Worm (Caenorhabditis elegans): Measurements from ENCODE around the gene kin-18.

kin-18 gene

DNA sequence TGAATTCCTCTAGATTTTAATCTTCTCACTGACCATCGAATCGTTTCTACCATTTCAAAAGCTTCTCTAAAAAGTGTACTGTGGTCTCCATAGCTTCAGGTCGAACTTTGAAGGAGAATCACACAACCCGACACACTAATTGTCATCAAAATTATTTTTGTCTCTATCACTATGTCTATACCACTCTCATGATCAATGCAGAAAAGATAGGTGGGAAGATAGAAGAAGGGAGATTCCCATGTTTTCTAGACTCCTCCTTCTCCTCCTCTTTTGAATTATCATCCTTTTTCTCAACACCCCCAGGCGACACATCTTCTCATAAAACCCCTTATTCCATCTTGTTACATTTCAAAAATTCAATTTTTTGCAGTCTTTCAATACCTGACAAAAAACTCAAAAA, 27.5 kb downstream of the kin-18 start, which contains the start of gene Y42G9A.3:
Gene Y42G9A.3, plus strand, starts transcription at position 363 of the 400 bp plus-strand sequence.
- no peak for TF ChIP-seq nhr-28 (tag; optimal IDR thresholded peaks at IDR 0.05)
- no peak for TF ChIP-seq lin-32 (GFP tag; optimal IDR thresholded peaks at IDR 0.05)
- TF ChIP-seq mep-1 (tag; optimal IDR thresholded peaks at IDR 0.05) = no peak
- TF ChIP-seq sptf-1 (tag; optimal IDR thresholded peaks at IDR 0.05) = no peak
- no peak for TF ChIP-seq sem-2 (GFP tag; optimal IDR thresholded peaks at IDR 0.05)
- no peak for TF ChIP-seq nhr-2 (tag; optimal IDR thresholded peaks at IDR 0.05)
- TF ChIP-seq lin-13 (tag; optimal IDR thresholded peaks at IDR 0.05) = no peak
- no peak for TF ChIP-seq nhr-76 (tag; optimal IDR thresholded peaks at IDR 0.05)
- TF ChIP-seq elt-3 (tag; optimal IDR thresholded peaks at IDR 0.05) = no peak
- TF ChIP-seq unc-39 (tag; optimal IDR thresholded peaks at IDR 0.05) = no peak
- TF ChIP-seq ham-2 (GFP tag; optimal IDR thresholded peaks at IDR 0.05) = no peak
- TF ChIP-seq zip-8 (tag; optimal IDR thresholded peaks at IDR 0.05) = no peak
- no peak for TF ChIP-seq ztf-11 (tag; optimal IDR thresholded peaks at IDR 0.05)

DNA sequence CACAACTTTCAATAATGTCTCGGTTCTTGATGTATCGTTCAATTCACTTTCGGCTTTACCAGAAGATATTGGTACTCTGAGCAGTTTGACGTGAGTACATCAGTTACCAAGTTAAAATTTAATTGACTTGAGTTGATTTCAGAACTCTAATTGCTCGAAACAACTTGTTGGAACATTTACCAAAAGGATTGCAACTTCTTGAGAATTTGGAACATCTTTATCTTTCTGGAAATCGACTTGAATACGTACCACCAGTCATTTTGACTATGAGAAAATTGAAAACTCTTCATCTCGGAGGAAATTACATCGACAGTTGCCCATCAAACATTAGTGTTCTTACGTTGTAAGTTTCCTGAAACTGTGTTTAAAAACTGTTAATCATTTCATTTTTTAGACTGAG, 28.4 kb downstream of the kin-18 start:
- TF ChIP-seq flh-1 (GFP tag; optimal IDR thresholded peaks at IDR 0.05) (no peak), ces-1 (GFP tag; optimal IDR thresholded peaks at IDR 0.05) (no peak), nhr-76 (tag; optimal IDR thresholded peaks at IDR 0.05) (no peak), ztf-11 (tag; optimal IDR thresholded peaks at IDR 0.05) (no peak), snpc-4 (tag; optimal IDR thresholded peaks at IDR 0.05) (no peak), mls-2 (tag; optimal IDR thresholded peaks at IDR 0.05) (no peak), ceh-43 (GFP tag; optimal IDR thresholded peaks at IDR 0.05) (no peak)

DNA sequence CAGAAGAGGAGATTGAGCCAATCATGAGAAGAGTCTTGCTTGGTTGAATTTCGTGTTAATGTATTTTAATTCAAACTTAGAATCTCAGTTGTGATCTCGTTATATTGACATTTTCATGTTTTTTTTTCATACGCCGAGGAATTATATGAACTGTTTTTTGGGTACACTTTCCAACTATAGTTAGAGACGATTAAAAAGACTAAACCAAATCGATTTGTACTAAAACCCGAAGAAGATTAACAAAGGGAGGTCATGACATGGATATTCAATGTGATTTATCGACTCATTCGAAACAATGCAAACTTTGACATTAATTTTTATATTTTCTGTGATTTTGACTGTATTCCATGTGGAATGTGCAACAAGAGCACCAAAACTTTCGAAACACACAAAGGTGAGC, 29.5 kb downstream of the kin-18 start, which contains the start of gene Y42G9A.2:
Gene Y42G9A.2, plus strand, starts transcription at position 284 of the 400 bp plus-strand sequence.
- TF ChIP-seq elt-1 (tag; optimal IDR thresholded peaks at IDR 0.05; ENCODE audit: borderline replicate concordance, insufficient read depth) (no peak), snpc-4 (tag; optimal IDR thresholded peaks at IDR 0.05) (no peak), ceh-43 (GFP tag; optimal IDR thresholded peaks at IDR 0.05) (no peak), zip-8 (tag; optimal IDR thresholded peaks at IDR 0.05) (no peak), nhr-76 (tag; optimal IDR thresholded peaks at IDR 0.05) (no peak), lsy-2 (tag; optimal IDR thresholded peaks at IDR 0.05) (no peak), ham-2 (GFP tag; optimal IDR thresholded peaks at IDR 0.05) (no peak), ztf-11 (tag; optimal IDR thresholded peaks at IDR 0.05) (no peak), ceh-83 (GFP tag; optimal IDR thresholded peaks at IDR 0.05) (no peak), unc-62 (GFP tag; optimal IDR thresholded peaks at IDR 0.05) (no peak), nhr-237 (tag; optimal IDR thresholded peaks at IDR 0.05) (no peak), blmp-1 (tag; optimal IDR thresholded peaks at IDR 0.05) (no peak), bed-3 (GFP tag; optimal IDR thresholded peaks at IDR 0.05) (no peak), lin-13 (tag; optimal IDR thresholded peaks at IDR 0.05) (no peak), ceh-39 (tag; optimal IDR thresholded peaks at IDR 0.05) (no peak), elt-3 (tag; optimal IDR thresholded peaks at IDR 0.05) (no peak), unc-39 (tag; optimal IDR thresholded peaks at IDR 0.05) (no peak)

DNA sequence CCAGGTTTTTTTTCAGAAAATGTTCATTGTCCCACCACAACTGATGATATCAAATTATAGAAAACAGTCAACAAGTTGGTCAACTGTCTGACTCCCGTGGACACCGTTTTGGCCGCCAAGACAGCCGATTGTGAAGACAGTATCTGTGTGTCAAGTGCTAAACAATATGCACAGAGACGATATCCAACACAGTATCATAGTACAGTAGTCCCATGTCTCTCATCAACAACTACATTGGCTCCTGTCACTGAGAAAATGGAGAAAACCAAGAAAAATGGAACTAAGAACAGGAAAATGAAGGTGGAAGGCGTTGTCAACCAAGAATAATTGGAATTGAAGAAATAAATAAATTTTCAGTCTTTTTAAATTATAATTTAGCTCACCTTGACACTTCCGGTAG, 30.3 kb downstream of the kin-18 start:
- TF ChIP-seq nhr-2 (tag; optimal IDR thresholded peaks at IDR 0.05) = no peak
- TF ChIP-seq tbx-8 (GFP tag; optimal IDR thresholded peaks at IDR 0.05) = no peak
- no peak for TF ChIP-seq unc-62 (GFP tag; optimal IDR thresholded peaks at IDR 0.05)
- TF ChIP-seq ztf-11 (tag; optimal IDR thresholded peaks at IDR 0.05) = no peak
- TF ChIP-seq M03D4.4 (tag; optimal IDR thresholded peaks at IDR 0.05) = no peak
- no peak for TF ChIP-seq ceh-43 (GFP tag; optimal IDR thresholded peaks at IDR 0.05)
- no peak for TF ChIP-seq nhr-76 (tag; optimal IDR thresholded peaks at IDR 0.05)
- no peak for TF ChIP-seq ceh-83 (GFP tag; optimal IDR thresholded peaks at IDR 0.05)
- TF ChIP-seq nhr-12 (tag; optimal IDR thresholded peaks at IDR 0.05) = no peak
- TF ChIP-seq lsy-2 (tag; optimal IDR thresholded peaks at IDR 0.05) = no peak
- TF ChIP-seq lin-32 (GFP tag; optimal IDR thresholded peaks at IDR 0.05) = no peak
- no peak for TF ChIP-seq sem-2 (GFP tag; optimal IDR thresholded peaks at IDR 0.05)
- TF ChIP-seq unc-39 (tag; optimal IDR thresholded peaks at IDR 0.05) = no peak
- no peak for TF ChIP-seq ceh-39 (tag; optimal IDR thresholded peaks at IDR 0.05)
- no peak for TF ChIP-seq nhr-237 (tag; optimal IDR thresholded peaks at IDR 0.05)

DNA sequence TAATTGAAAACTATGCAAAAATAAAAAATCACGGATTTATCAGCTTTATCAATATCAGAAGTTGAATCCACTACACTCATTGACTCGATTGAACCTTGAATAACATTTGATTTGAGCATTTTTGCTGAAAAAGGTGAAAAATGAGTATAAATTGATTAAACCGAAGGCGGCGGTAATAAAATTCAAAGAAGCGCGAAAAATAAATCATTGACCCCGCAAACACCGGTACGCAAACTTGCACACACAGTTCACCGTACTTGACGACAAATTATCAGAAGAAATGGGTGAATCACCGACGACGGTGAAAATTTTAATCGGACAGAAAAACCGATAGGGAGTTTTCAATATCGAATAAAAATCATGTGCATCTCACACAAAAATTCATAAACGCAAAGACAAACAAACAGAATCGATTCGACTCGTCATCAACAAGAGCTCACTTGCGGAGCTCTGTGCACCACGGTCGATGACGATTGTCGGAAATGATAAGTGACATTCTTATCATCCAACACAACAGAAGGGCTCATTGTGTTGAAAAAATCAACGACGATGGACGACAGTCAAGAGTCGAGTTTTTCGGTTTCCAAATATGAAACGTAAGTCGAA, 31.1 kb downstream of the kin-18 start, which contains the start of the genes wht-7 and Y42G9A.1:
Gene wht-7, minus strand, starts transcription at position 131 of the 606 bp plus-strand sequence.
Gene Y42G9A.1, plus strand, starts transcription at position 495 of the 606 bp plus-strand sequence.
- TF ChIP-seq lin-13 (tag; optimal IDR thresholded peaks at IDR 0.05) (no peak), nhr-12 (tag; optimal IDR thresholded peaks at IDR 0.05) (no peak), nhr-76 (tag; optimal IDR thresholded peaks at IDR 0.05) (no peak), ceh-39 (tag; optimal IDR thresholded peaks at IDR 0.05) (no peak), ham-2 (GFP tag; optimal IDR thresholded peaks at IDR 0.05) (no peak), tbx-8 (GFP tag; optimal IDR thresholded peaks at IDR 0.05) (no peak), lsy-2 (tag; optimal IDR thresholded peaks at IDR 0.05) (no peak), lin-32 (GFP tag; optimal IDR thresholded peaks at IDR 0.05) (no peak), nhr-237 (tag; optimal IDR thresholded peaks at IDR 0.05) (no peak), nhr-2 (tag; optimal IDR thresholded peaks at IDR 0.05) (no peak), elt-3 (tag; optimal IDR thresholded peaks at IDR 0.05) (no peak), pha-4 (tag; optimal IDR thresholded peaks at IDR 0.05) (no peak), elt-1 (tag; optimal IDR thresholded peaks at IDR 0.05; ENCODE audit: borderline replicate concordance, insufficient read depth) (no peak), mab-5 (tag; optimal IDR thresholded peaks at IDR 0.05) (no peak), unc-120 (tag; optimal IDR thresholded peaks at IDR 0.05; ENCODE audit: poor library complexity, severe bottlenecking) (no peak), flh-1 (GFP tag; optimal IDR thresholded peaks at IDR 0.05) (no peak), mep-1 (tag; optimal IDR thresholded peaks at IDR 0.05) (no peak)

Data from whole organism, mixed stage, embryonic.